Fruit fly (Drosophila melanogaster) S2 (cell line): ENCODE results near the gene Spn28Db.

Experiments used
- CG8478 ChIP-seq: fragments of >200 bp; optimal IDR thresholded peaks from 2 replicates; lab custom pipeline; 2018
- CTCF ChIP-seq, 2 experiments: fragments of >200 bp; optimal IDR thresholded peaks; 2 replicates each; lab custom pipeline; 2018

dm6 chr2L:7926288-7927061 is 36.0 kb upstream of the Spn28Db start:
- TF ChIP-seq CG8478 (lab: Kevin White, UChicago) (no peak), CTCF (optimal IDR thresholded peaks at IDR 0.05; lab: Kevin White, UChicago) (no peak)
